Fruit fly (Drosophila melanogaster) ovary, adult (tissue): ENCODE data around the gene CG6015.

ENCODE experiments used
- CG17801 ChIP-seq: fragments of 200-800 bp; optimal IDR thresholded peaks from 2 replicates; lab custom pipeline; 2019; ENCODE audit warnings: missing biosample characterization, mild to moderate bottlenecking, missing genetic modification characterization, moderate library complexity; ENCODE audit not compliant: partially characterized antibody

Gene CG6015

dm6 chr3R:22034160-22034742 is at the start of gene CG6015, which contains the start of the genes CG45099, pit and Fadd:
TSS of gene CG6015 (minus strand) at chr3R:22034286.
TSS of gene CG45099 (minus strand) at chr3R:22034286.
TSS of gene pit (plus strand) at chr3R:22034298.
TSS of gene Fadd (plus strand) at chr3R:22034455.
- TF ChIP-seq CG17801 (GFP tag; lab: Kevin White, UChicago) = no peak

dm6 chr3R:22080161-22080560 is 46.1 kb upstream of the CG6015 start, which contains the start of gene CG13408:
TSS of gene CG13408 (plus strand) at chr3R:22080382.
- TF ChIP-seq CG17801 (GFP tag; lab: Kevin White, UChicago) = no peak

- no peak for TF ChIP-seq CG17801 (GFP tag; lab: Kevin White, UChicago)
Observed at dm6 chr3R:22072553-22072952, 38.5 kb upstream of the CG6015 start.

- no peak for TF ChIP-seq CG17801 (GFP tag; lab: Kevin White, UChicago)
Observed at dm6 chr3R:22071628-22072027, 37.5 kb upstream of the CG6015 start.

dm6 chr3R:22067235-22067634 is 33.1 kb upstream of the CG6015 start:
- no peak for TF ChIP-seq CG17801 (GFP tag; lab: Kevin White, UChicago)

dm6 chr3R:22066440-22066839 is 32.4 kb upstream of the CG6015 start:
- no peak for TF ChIP-seq CG17801 (GFP tag; lab: Kevin White, UChicago)

dm6 chr3R:22057083-22057482 is 23.0 kb upstream of the CG6015 start:
- TF ChIP-seq CG17801 (GFP tag; lab: Kevin White, UChicago) = no peak

- TF ChIP-seq CG17801 (GFP tag; lab: Kevin White, UChicago) = no peak
Observed at dm6 chr3R:22053740-22054139, 19.7 kb upstream of the CG6015 start.

- TF ChIP-seq CG17801 (GFP tag; lab: Kevin White, UChicago) = no peak
Observed at dm6 chr3R:22053202-22053601, 19.1 kb upstream of the CG6015 start.

dm6 chr3R:22052235-22052634 is 18.1 kb upstream of the CG6015 start:
- TF ChIP-seq CG17801 (GFP tag; lab: Kevin White, UChicago) = no peak

dm6 chr3R:22049134-22049796 is 15.2 kb upstream of the CG6015 start:
- TF ChIP-seq CG17801 (GFP tag; lab: Kevin White, UChicago) = no peak

- TF ChIP-seq CG17801 (GFP tag; lab: Kevin White, UChicago) = no peak
Observed at dm6 chr3R:22047412-22047811, 13.3 kb upstream of the CG6015 start.

dm6 chr3R:22046723-22047122 is 12.6 kb upstream of the CG6015 start:
- no peak for TF ChIP-seq CG17801 (GFP tag; lab: Kevin White, UChicago)

dm6 chr3R:22046231-22046630 is 12.1 kb upstream of the CG6015 start:
- no peak for TF ChIP-seq CG17801 (GFP tag; lab: Kevin White, UChicago)

- TF ChIP-seq CG17801 (GFP tag; lab: Kevin White, UChicago) = no peak
Observed at dm6 chr3R:22044443-22044970, 10.4 kb upstream of the CG6015 start.
